Fruit fly (Drosophila melanogaster): ENCODE data around the gene CG6244.

Gene CG6244

dm6 chr3L:15768947-15769389, 39.2 kb upstream of the CG6244 start (continued):
- TF ChIP-seq CG3065 (GFP tag; optimal IDR thresholded peaks at IDR 0.05) (peak; percentile 7), CG1529 (GFP tag; optimal IDR thresholded peaks at IDR 0.05) (peak; percentile 38), CG3281 (GFP tag; optimal IDR thresholded peaks at IDR 0.05) (peak; percentile 43), Dll (GFP tag; IDR thresholded peaks at IDR 0.05; ENCODE audit: partially characterized antibody) (no peak), fd64A (GFP tag; optimal IDR thresholded peaks at IDR 0.05) (no peak), CG4282 (GFP tag; optimal IDR thresholded peaks at IDR 0.05) (no peak), stc (GFP tag; IDR thresholded peaks at IDR 0.05) (peak; percentile 57; the same call in 1 of the 2 replicates), CG3163 (GFP tag; optimal IDR thresholded peaks at IDR 0.05) (no peak), Dip2 (GFP tag; IDR thresholded peaks at IDR 0.05) (no peak), CG9797 (GFP tag; optimal IDR thresholded peaks at IDR 0.05) (no peak), phol (tag; optimal IDR thresholded peaks at IDR 0.05) (peak; percentile 83), CG7372 (GFP tag; IDR thresholded peaks at IDR 0.05) (no peak), CG2712 (tag; optimal IDR thresholded peaks at IDR 0.05) (peak; percentile 93), Mes4 (GFP tag; optimal IDR thresholded peaks at IDR 0.05) (no peak), CG7928 (GFP tag; optimal IDR thresholded peaks at IDR 0.05) (no peak), mirr (GFP tag; optimal IDR thresholded peaks at IDR 0.05) (no peak), gt (GFP tag; IDR thresholded peaks at IDR 0.05) (0 out of 2 replicates have a peak, but pooled peaks have one; percentile 25), lmd (GFP tag; IDR thresholded peaks at IDR 0.05) (peak; percentile 58), Optix (GFP tag; IDR thresholded peaks at IDR 0.05) (no peak), CG10462 (GFP tag; optimal IDR thresholded peaks at IDR 0.05) (peak; percentile 32), rib (GFP tag; IDR thresholded peaks at IDR 0.05) (no peak), pum (GFP tag; optimal IDR thresholded peaks at IDR 0.05) (no peak), CG5953 (GFP tag; IDR thresholded peaks at IDR 0.05) (no peak), CG17361 (GFP tag; IDR thresholded peaks at IDR 0.05) (peak; percentile 85), ap (GFP tag; IDR thresholded peaks at IDR 0.05) (peak; percentile 24; the same call in 1 of the 2 replicates), oc (tag; optimal IDR thresholded peaks at IDR 0.05) (peak; percentile 56), CG3838 (GFP tag; optimal IDR thresholded peaks at IDR 0.05) (no peak), nerfin-2 (GFP tag; IDR thresholded peaks at IDR 0.05; ENCODE audit: partially characterized antibody) (no peak), CG2199 (GFP tag; IDR thresholded peaks at IDR 0.05) (0 out of 3 replicates have a peak, but pooled peaks have one; percentile 29), jigr1 (GFP tag; IDR thresholded peaks at IDR 0.05) (no peak), repo (GFP tag; optimal IDR thresholded peaks at IDR 0.05) (no peak), CG17912 (GFP tag; optimal IDR thresholded peaks at IDR 0.05) (no peak), CG6765 (GFP tag; optimal IDR thresholded peaks at IDR 0.05) (no peak), CG6272 (GFP tag; IDR thresholded peaks at IDR 0.05) (no peak), wor (GFP tag; IDR thresholded peaks at IDR 0.05) (peak; percentile 31; the same call in 1 of the 2 replicates), CG12659 (GFP tag; optimal IDR thresholded peaks at IDR 0.05) (peak; percentile 36), tin (GFP tag; optimal IDR thresholded peaks at IDR 0.05) (peak; percentile 72), CG9727 (GFP tag; optimal IDR thresholded peaks at IDR 0.05) (peak; percentile 89), sob (GFP tag; IDR thresholded peaks at IDR 0.05) (peak; percentile 32; the same call in 1 of the 2 replicates), disco-r (GFP tag; optimal IDR thresholded peaks at IDR 0.05) (no peak), E2f1 (GFP tag; IDR thresholded peaks at IDR 0.05) (peak; percentile 53; the same call in 1 of the 2 replicates), Drgx (GFP tag; IDR thresholded peaks at IDR 0.05) (no peak), Hand (GFP tag; optimal IDR thresholded peaks at IDR 0.05) (no peak), yki (optimal IDR thresholded peaks at IDR 0.05) (no peak), Meics (GFP tag; optimal IDR thresholded peaks at IDR 0.05) (peak; percentile 28), lola (GFP tag; optimal IDR thresholded peaks at IDR 0.05) (peak in 1 of 3 experiments; percentile 85), CG11560 (tag; IDR thresholded peaks at IDR 0.05) (no peak), emc (GFP tag; optimal IDR thresholded peaks at IDR 0.05) (no peak), sens (GFP tag) (peak; percentile 50), CG2129 (GFP tag; IDR thresholded peaks at IDR 0.05; ENCODE audit: partially characterized antibody) (no peak), tap (tag; optimal IDR thresholded peaks at IDR 0.05) (peak; percentile 71), CG13424 (tag; optimal IDR thresholded peaks at IDR 0.05) (peak; percentile 73)

Data from whole organism, embryonic.